Worm (Caenorhabditis elegans) whole organism, L4/young adult: ENCODE measurements around the gene fbxa-189.

Experiments
- W03F9.2 ChIP-seq: fragments of 150-350 bp; optimal IDR thresholded peaks from 2 replicates; lab custom pipeline; 2014; ENCODE audit warnings: missing biosample characterization, missing genetic modification characterization
- dao-5 ChIP-seq: sonication (generic microtip); optimal IDR thresholded peaks from 2 replicates; lab custom pipeline; 2016; ENCODE audit warnings: missing genotype, missing genetic modification characterization, moderate library complexity, missing compliant biosample characterization

ce11 chrV:17322397-17322909 lies 22.6 kb upstream of the fbxa-189 start, which contains the start of gene F31E9.3:
- TF ChIP-seq W03F9.2 (tag; lab: Kevin White, UChicago) (no peak), dao-5 (tag; lab: Kevin White, UChicago) (no peak)
